Worm (Caenorhabditis elegans) whole organism, L1 larva: ENCODE results near the gene ZK1248.4.

Source experiments
- aly-2 ChIP-seq: fragments of 150-350 bp; optimal IDR thresholded peaks from 2 replicates; lab custom pipeline; 2014; ENCODE audit warnings: missing biosample characterization, missing genetic modification characterization
- elt-3 ChIP-seq, 6 experiments: fragments of 150-350 bp in 1 of 6; sonication (generic microtip); optimal IDR thresholded peaks; 2 replicates each; lab custom pipeline; 2017 to 2018; ENCODE audit warnings: missing biosample characterization in 6 of 6, missing genetic modification characterization in 6 of 6, inconsistent platforms in 1 of 6
- lin-14 ChIP-seq: fragments of 200-800 bp; sonication (Bioruptor generic); optimal IDR thresholded peaks from 2 replicates; lab custom pipeline; 2018; ENCODE audit warnings: mild to moderate bottlenecking, missing genetic modification characterization, moderate library complexity, missing compliant biosample characterization
- lin-35 ChIP-seq, 2 experiments: fragments of 150-350 bp; optimal IDR thresholded peaks; 2 replicates each; lab custom pipeline; 2014; ENCODE audit warnings: missing biosample characterization in 2 of 2, missing genetic modification characterization in 2 of 2, missing genetic modification reagents in 2 of 2
- mep-1 ChIP-seq: fragments of 150-350 bp; optimal IDR thresholded peaks from 2 replicates; lab custom pipeline; 2014; ENCODE audit warnings: missing biosample characterization, missing genetic modification characterization
- nhr-90 ChIP-seq: sonication (generic microtip); optimal IDR thresholded peaks from 2 replicates; lab custom pipeline; 2016; ENCODE audit warnings: mild to moderate bottlenecking, missing genetic modification characterization, missing compliant biosample characterization; ENCODE audit not compliant: poor library complexity
- rnt-1 ChIP-seq: sonication (generic microtip); optimal IDR thresholded peaks from 2 replicates; lab custom pipeline; 2016; ENCODE audit warnings: mild to moderate bottlenecking, missing genetic modification characterization, moderate library complexity, missing compliant biosample characterization
- snpc-4 ChIP-seq: fragments of 150-350 bp; optimal IDR thresholded peaks from 2 replicates; lab custom pipeline; 2014; ENCODE audit warnings: missing biosample characterization, missing genetic modification characterization
- sox-4 ChIP-seq: sonication (generic microtip); optimal IDR thresholded peaks from 2 replicates; lab custom pipeline; 2016; ENCODE audit warnings: missing genetic modification characterization, missing compliant biosample characterization
- unc-98 ChIP-seq: fragments of 200-800 bp; sonication (Bioruptor generic); IDR thresholded peaks from 2 replicates; pipeline ENCODE4 v1.3.6; 2022; ENCODE audit warnings: missing genetic modification characterization, missing compliant biosample characterization
- zag-1 ChIP-seq: fragments of 150-350 bp; optimal IDR thresholded peaks from 2 replicates; lab custom pipeline; 2014; ENCODE audit warnings: missing biosample characterization, missing genetic modification characterization
- ztf-4 ChIP-seq: fragments of 150-350 bp; optimal IDR thresholded peaks from 2 replicates; lab custom pipeline; 2014; ENCODE audit warnings: missing biosample characterization, missing genetic modification characterization

DNA sequence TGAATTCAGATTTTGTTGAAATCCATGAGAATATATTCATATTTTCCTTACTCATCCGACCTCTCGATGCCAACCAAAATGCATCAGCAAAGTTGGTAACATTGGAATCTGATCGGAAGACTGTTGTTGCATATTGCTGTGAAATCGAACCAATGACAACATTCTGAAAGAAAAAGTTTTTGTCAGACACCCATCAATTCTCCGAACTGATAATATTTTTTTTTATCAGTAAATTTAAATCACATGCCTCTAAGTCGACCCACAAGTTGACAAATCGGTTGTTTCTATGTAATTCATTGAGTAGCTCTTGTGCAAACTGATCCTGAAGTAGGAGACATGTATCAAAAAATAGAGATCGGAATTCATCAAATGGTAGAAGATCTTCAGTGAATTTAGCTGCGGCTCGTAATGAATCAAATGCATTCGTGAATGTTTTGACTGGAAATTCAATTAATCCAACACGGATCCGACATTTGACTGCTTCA, 11.6 kb downstream of the ZK1248.4 start, which contains the start of gene col-74:
- TF ChIP-seq zag-1 (tag; lab: Kevin White, UChicago) (no peak), lin-35 (GFP tag; optimal IDR thresholded peaks at IDR 0.05; lab: Kevin White, UChicago) (no peak), nhr-90 (tag; lab: Kevin White, UChicago) (no peak), rnt-1 (tag; lab: Kevin White, UChicago) (no peak), lin-14 (no peak), snpc-4 (tag; lab: Kevin White, UChicago) (no peak), mep-1 (tag; lab: Kevin White, UChicago) (no peak), ztf-4 (tag; lab: Kevin White, UChicago) (no peak), aly-2 (tag; lab: Kevin White, UChicago) (no peak), sox-4 (tag; lab: Kevin White, UChicago) (no peak), elt-3 (tag; optimal IDR thresholded peaks at IDR 0.05; lab: Kevin White, UChicago) (no peak), unc-98 (GFP tag; lab: Robert Waterston, UW) (no peak)
